Fruit fly (Drosophila melanogaster) whole organism, embryonic: ENCODE results near the gene ninaC.

ENCODE experiments used
- ATbp ChIP-seq: fragments of 200-800 bp; sonication (Bioruptor generic); optimal IDR thresholded peaks from 2 replicates; lab custom pipeline; 2017; ENCODE audit warnings: missing biosample characterization, mild to moderate bottlenecking, missing genetic modification characterization, missing genetic modification reagents
- Atf6 ChIP-seq: fragments of 200-800 bp; sonication (Bioruptor generic); IDR thresholded peaks from 2 replicates; pipeline ENCODE4 v1.3.6; 2022; ENCODE audit warnings: missing biosample characterization, missing genetic modification characterization
- Bgb ChIP-seq: fragments of 200-800 bp; sonication (Bioruptor generic); IDR thresholded peaks from 2 replicates; pipeline ENCODE4 v1.3.6; 2022; ENCODE audit warnings: missing biosample characterization, missing genetic modification characterization; ENCODE audit not compliant: partially characterized antibody
- CG11085 ChIP-seq: fragments of 200-800 bp; sonication (Bioruptor generic); IDR thresholded peaks from 2 replicates; pipeline ENCODE4 v1.3.6; 2022; ENCODE audit warnings: missing biosample characterization, missing genetic modification characterization
- CG11247 ChIP-seq: fragments of 200-800 bp; sonication (Bioruptor generic); IDR thresholded peaks from 2 replicates; pipeline ENCODE4 v1.3.6; 2022; ENCODE audit warnings: missing biosample characterization, missing genetic modification characterization
- CG11456 ChIP-seq: fragments of 200-800 bp; sonication (Bioruptor generic); IDR thresholded peaks from 3 replicates; pipeline ENCODE4 v1.3.6; 2022; ENCODE audit warnings: missing biosample characterization, missing genetic modification characterization
- CG12155 ChIP-seq: fragments of 200-800 bp; sonication (Bioruptor generic); optimal IDR thresholded peaks from 3 replicates; lab custom pipeline; 2016; ENCODE audit warnings: missing biosample characterization, missing genetic modification characterization
- CG13123 ChIP-seq: fragments of 200-800 bp; sonication (Bioruptor generic); optimal IDR thresholded peaks from 2 replicates; lab custom pipeline; 2016; ENCODE audit warnings: missing biosample characterization, missing genetic modification characterization
- CG13424 ChIP-seq: fragments of 200-800 bp; sonication (Bioruptor generic); optimal IDR thresholded peaks from 2 replicates; lab custom pipeline; 2019; ENCODE audit warnings: missing biosample characterization, mild to moderate bottlenecking, missing genetic modification characterization, moderate library complexity
- CG13624 ChIP-seq: fragments of 200-800 bp; sonication (Bioruptor generic); optimal IDR thresholded peaks from 2 replicates; lab custom pipeline; 2016; ENCODE audit warnings: missing biosample characterization, missing genetic modification characterization
- CG17802 ChIP-seq: fragments of 200-800 bp; sonication (Bioruptor generic); optimal IDR thresholded peaks from 2 replicates; lab custom pipeline; 2018; ENCODE audit warnings: missing biosample characterization, mild to moderate bottlenecking, missing genetic modification characterization, moderate library complexity
- CG2116 ChIP-seq: fragments of 200-800 bp; sonication (Bioruptor generic); optimal IDR thresholded peaks from 3 replicates; lab custom pipeline; 2018; ENCODE audit warnings: missing biosample characterization, mild to moderate bottlenecking, missing genetic modification characterization
- CG2120 ChIP-seq: fragments of 200-800 bp; sonication (Bioruptor generic); optimal IDR thresholded peaks from 3 replicates; lab custom pipeline; 2016; ENCODE audit warnings: missing biosample characterization, missing genetic modification characterization
- CG30020 ChIP-seq: fragments of 200-800 bp; optimal IDR thresholded peaks from 2 replicates; lab custom pipeline; 2019; ENCODE audit warnings: missing biosample characterization, mild to moderate bottlenecking, missing genetic modification characterization, moderate library complexity
- CG3065 ChIP-seq: fragments of 200-800 bp; sonication (Bioruptor generic); optimal IDR thresholded peaks from 2 replicates; lab custom pipeline; 2016; ENCODE audit warnings: missing biosample characterization, missing genetic modification characterization
- CG31441 ChIP-seq: fragments of 200-800 bp; sonication (Bioruptor generic); IDR thresholded peaks from 2 replicates; pipeline ENCODE4 v1.3.6; 2022; ENCODE audit warnings: missing biosample characterization, missing genetic modification characterization
- CG42726 ChIP-seq: fragments of 200-800 bp; sonication (Bioruptor generic); IDR thresholded peaks from 2 replicates; pipeline ENCODE4 v1.3.6; 2022; ENCODE audit warnings: missing biosample characterization, missing genetic modification characterization; ENCODE audit not compliant: partially characterized antibody
- CG4617 ChIP-seq: fragments of 200-800 bp; sonication (Bioruptor generic); optimal IDR thresholded peaks from 3 replicates; lab custom pipeline; 2016; ENCODE audit warnings: missing biosample characterization, missing genetic modification characterization, borderline replicate concordance
- CG7839 ChIP-seq: fragments of 200-800 bp; sonication (Bioruptor generic); optimal IDR thresholded peaks from 3 replicates; lab custom pipeline; 2018; ENCODE audit warnings: missing biosample characterization, mild to moderate bottlenecking, missing genetic modification characterization, moderate library complexity
- CG7928 ChIP-seq: fragments of 200-800 bp; sonication (Bioruptor generic); optimal IDR thresholded peaks from 2 replicates; lab custom pipeline; 2017; ENCODE audit warnings: missing biosample characterization, mild to moderate bottlenecking, missing genetic modification characterization
- CG7963 ChIP-seq: fragments of 200-800 bp; sonication (Bioruptor generic); IDR thresholded peaks from 3 replicates; pipeline ENCODE4 v1.3.6; 2022; ENCODE audit warnings: missing biosample characterization, missing genetic modification characterization; ENCODE audit not compliant: partially characterized antibody
- CG8765 ChIP-seq: fragments of 200-800 bp; sonication (Bioruptor generic); IDR thresholded peaks from 2 replicates; pipeline ENCODE4 v1.3.6; 2022; ENCODE audit warnings: missing biosample characterization, missing genetic modification characterization
- Dfd ChIP-seq, 2 experiments: fragments of >200 bp; optimal IDR thresholded peaks; 2 replicates each; lab custom pipeline; 2017; ENCODE audit warnings: missing biosample characterization in 2 of 2, missing genetic modification characterization in 2 of 2
- Hey ChIP-seq: fragments of 200-800 bp; sonication (Bioruptor generic); optimal IDR thresholded peaks from 3 replicates; lab custom pipeline; 2018; ENCODE audit warnings: missing biosample characterization, mild to moderate bottlenecking, missing genetic modification characterization
- HmgD ChIP-seq: fragments of 200-800 bp; sonication (Bioruptor generic); optimal IDR thresholded peaks from 3 replicates; lab custom pipeline; 2016; ENCODE audit warnings: missing biosample characterization, missing genetic modification characterization
- Hr39 ChIP-seq: fragments of >200 bp; optimal IDR thresholded peaks from 2 replicates; lab custom pipeline; 2017
- Hr78 ChIP-seq, 2 experiments: fragments of 200-800 bp in 1 of 2; fragments of >200 bp in 1 of 2; sonication (Bioruptor generic) in 1 of 2; optimal IDR thresholded peaks; 2 replicates each; lab custom pipeline; 2017 to 2019; ENCODE audit warnings: missing biosample characterization in 2 of 2, missing genetic modification characterization in 2 of 2, mild to moderate bottlenecking in 1 of 2, moderate library complexity in 1 of 2
- MTF-1 ChIP-seq: fragments of 200-800 bp; sonication (Bioruptor generic); optimal IDR thresholded peaks from 2 replicates; lab custom pipeline; 2018; ENCODE audit warnings: missing biosample characterization, mild to moderate bottlenecking, missing genetic modification characterization, borderline replicate concordance
- Mrtf ChIP-seq: fragments of 200-800 bp; sonication (Bioruptor generic); IDR thresholded peaks from 3 replicates; pipeline ENCODE4 v1.3.6; 2022; ENCODE audit warnings: missing biosample characterization, missing genetic modification characterization
- PHDP ChIP-seq: fragments of 200-800 bp; sonication (Bioruptor generic); optimal IDR thresholded peaks from 3 replicates; lab custom pipeline; 2018; ENCODE audit warnings: missing biosample characterization, mild to moderate bottlenecking, missing genetic modification characterization, moderate library complexity
- Sox100B ChIP-seq: fragments of 200-800 bp; sonication (Bioruptor generic); optimal IDR thresholded peaks from 3 replicates; lab custom pipeline; 2018; ENCODE audit warnings: missing biosample characterization, mild to moderate bottlenecking, missing genetic modification characterization
- Ssrp ChIP-seq: fragments of 200-800 bp; sonication (Bioruptor generic); optimal IDR thresholded peaks from 2 replicates; lab custom pipeline; 2018; ENCODE audit warnings: missing biosample characterization, mild to moderate bottlenecking, missing genetic modification characterization, moderate library complexity
- Taf1 ChIP-seq: fragments of 200-800 bp; sonication (Bioruptor generic); IDR thresholded peaks from 2 replicates; pipeline ENCODE4 v1.3.6; 2022; ENCODE audit warnings: missing biosample characterization, missing genetic modification characterization
- ash1 ChIP-seq: fragments of 200-800 bp; sonication (Bioruptor generic); optimal IDR thresholded peaks from 2 replicates; lab custom pipeline; 2018; ENCODE audit warnings: missing biosample characterization, mild to moderate bottlenecking, missing genetic modification characterization
- dan ChIP-seq: fragments of 200-800 bp; sonication (Bioruptor generic); IDR thresholded peaks from 2 replicates; pipeline ENCODE4 v1.3.6; 2022; ENCODE audit warnings: missing biosample characterization, missing genetic modification characterization
- ems ChIP-seq: fragments of 200-800 bp; sonication (Bioruptor generic); optimal IDR thresholded peaks from 3 replicates; lab custom pipeline; 2016; ENCODE audit warnings: missing biosample characterization, missing genetic modification characterization
- exex ChIP-seq: fragments of 200-800 bp; sonication (Bioruptor generic); optimal IDR thresholded peaks from 4 replicates; lab custom pipeline; 2018; ENCODE audit warnings: missing biosample characterization, mild to moderate bottlenecking, missing genetic modification characterization, moderate library complexity
- gfzf ChIP-seq: fragments of 200-800 bp; sonication (Bioruptor generic); optimal IDR thresholded peaks from 2 replicates; lab custom pipeline; 2016; ENCODE audit warnings: missing biosample characterization, mild to moderate bottlenecking, missing genetic modification characterization, moderate library complexity
- gt ChIP-seq: fragments of 200-800 bp; sonication (Bioruptor generic); IDR thresholded peaks from 2 replicates; pipeline ENCODE4 v1.3.6; 2022; ENCODE audit warnings: missing biosample characterization, missing genetic modification characterization
- jumu ChIP-seq: fragments of 200-800 bp; sonication (Bioruptor generic); optimal IDR thresholded peaks from 3 replicates; lab custom pipeline; 2016; ENCODE audit warnings: missing biosample characterization, missing genetic modification characterization
- lbe ChIP-seq: fragments of 200-800 bp; sonication (Bioruptor generic); optimal IDR thresholded peaks from 2 replicates; lab custom pipeline; 2016; ENCODE audit warnings: missing biosample characterization, mild to moderate bottlenecking, missing genetic modification characterization
- mam ChIP-seq: fragments of 200-800 bp; sonication (Bioruptor generic); optimal IDR thresholded peaks from 3 replicates; lab custom pipeline; 2016; ENCODE audit warnings: missing biosample characterization, missing genetic modification characterization
- nerfin-2 ChIP-seq: fragments of 200-800 bp; sonication (Bioruptor generic); IDR thresholded peaks from 2 replicates; pipeline ENCODE4 v1.3.6; 2022; ENCODE audit warnings: missing biosample characterization, missing genetic modification characterization; ENCODE audit not compliant: partially characterized antibody
- org-1 ChIP-seq: fragments of 200-800 bp; sonication (Bioruptor generic); optimal IDR thresholded peaks from 2 replicates; lab custom pipeline; 2017; ENCODE audit warnings: missing biosample characterization, missing genetic modification characterization
- peb ChIP-seq: fragments of 200-800 bp; sonication (Bioruptor generic); IDR thresholded peaks from 2 replicates; pipeline ENCODE4 v1.3.6; 2022; ENCODE audit warnings: missing biosample characterization, missing genetic modification characterization
- slbo ChIP-seq: fragments of 200-800 bp; sonication (Bioruptor generic); IDR thresholded peaks from 2 replicates; pipeline ENCODE4 v1.3.6; 2022; ENCODE audit warnings: missing biosample characterization, missing genetic modification characterization
- sug ChIP-seq: fragments of 200-800 bp; optimal IDR thresholded peaks from 2 replicates; lab custom pipeline; 2019; ENCODE audit warnings: missing biosample characterization, mild to moderate bottlenecking, missing genetic modification characterization, moderate library complexity
- tio ChIP-seq: fragments of 200-800 bp; sonication (Bioruptor generic); optimal IDR thresholded peaks from 2 replicates; lab custom pipeline; 2017; ENCODE audit warnings: missing biosample characterization, missing genetic modification characterization, inconsistent platforms
- twi ChIP-seq: fragments of 200-800 bp; optimal IDR thresholded peaks from 2 replicates; lab custom pipeline; 2019; ENCODE audit warnings: missing biosample characterization, mild to moderate bottlenecking, missing genetic modification characterization, moderate library complexity

Gene ninaC

dm6 chr2L:7426326-7427066 lies 49.0 kb downstream of the ninaC start, which contains the start of gene muc (continued):
- 0 out of 2 replicates have a peak, but pooled peaks have one; percentile 38 for TF ChIP-seq Atf6 (GFP tag; lab: Robert Waterston, UW)
- TF ChIP-seq CG11085 (GFP tag; lab: Robert Waterston, UW): 0 out of 2 replicates have a peak, but pooled peaks have one; percentile 12
- no peak for TF ChIP-seq peb (GFP tag; lab: Robert Waterston, UW)
- peak; percentile 4 for TF ChIP-seq ems (GFP tag; lab: Kevin White, UChicago)
- no peak for TF ChIP-seq dan (GFP tag; lab: Robert Waterston, UW)
- peak; percentile 38 for TF ChIP-seq lbe
- no peak for TF ChIP-seq Hr39 (lab: Kevin White, UChicago)
- TF ChIP-seq ash1 (GFP tag; lab: Kevin White, UChicago): no peak
- TF ChIP-seq Hey: no peak
- TF ChIP-seq CG7839: peak; percentile 53
- TF ChIP-seq gfzf: peak; percentile 89
- TF ChIP-seq CG2120 (GFP tag; lab: Kevin White, UChicago): peak; percentile 62
- TF ChIP-seq CG11456: peak; percentile 63; the same call in 1 of the 3 replicates
- peak; percentile 13 for TF ChIP-seq CG7928
- TF ChIP-seq CG3065 (GFP tag; lab: Kevin White, UChicago): no peak
- peak; percentile 42 for TF ChIP-seq tio
- TF ChIP-seq nerfin-2 (GFP tag; lab: Robert Waterston, UW): peak; percentile 26
- no peak for TF ChIP-seq Sox100B
- TF ChIP-seq Hr78 (GFP tag; optimal IDR thresholded peaks at IDR 0.05; lab: Kevin White, UChicago): peak in 1 of 2 experiments; percentile 16
- peak; percentile 15 for TF ChIP-seq CG13624 (GFP tag; lab: Kevin White, UChicago)
- peak; percentile 60; the same call in 1 of the 2 replicates for TF ChIP-seq slbo (GFP tag; lab: Robert Waterston, UW)
- TF ChIP-seq PHDP: peak; percentile 32
- no peak for TF ChIP-seq Taf1 (GFP tag; lab: Robert Waterston, UW)
- no peak for TF ChIP-seq twi (tag; lab: Kevin White, UChicago)
- peak; percentile 61 for TF ChIP-seq Bgb (GFP tag; lab: Robert Waterston, UW)
- no peak for TF ChIP-seq jumu (GFP tag; lab: Kevin White, UChicago)
- no peak for TF ChIP-seq gt
- TF ChIP-seq exex (tag; lab: Kevin White, UChicago): no peak
- peak; percentile 10 for TF ChIP-seq HmgD (GFP tag; lab: Kevin White, UChicago)
- TF ChIP-seq Ssrp (tag; lab: Kevin White, UChicago): peak; percentile 39
- peak; percentile 33 for TF ChIP-seq CG12155 (GFP tag; lab: Kevin White, UChicago)
- no peak; the same call in 2 of the 3 replicates for TF ChIP-seq Mrtf (GFP tag; lab: Robert Waterston, UW)
- TF ChIP-seq CG2116 (GFP tag; lab: Kevin White, UChicago): peak; percentile 52
- TF ChIP-seq CG13424 (tag; lab: Kevin White, UChicago): peak; percentile 48
- TF ChIP-seq CG8765: no peak
- no peak for TF ChIP-seq CG4617 (GFP tag; lab: Kevin White, UChicago)
- TF ChIP-seq org-1 (GFP tag; lab: Kevin White, UChicago): no peak
- no peak for TF ChIP-seq CG11247 (GFP tag; lab: Robert Waterston, UW)
- no peak for TF ChIP-seq MTF-1 (GFP tag; lab: Kevin White, UChicago)
- peak; percentile 52 for TF ChIP-seq CG31441
- no peak for TF ChIP-seq sug (tag; lab: Kevin White, UChicago)
- TF ChIP-seq CG17802: peak; percentile 79
- TF ChIP-seq CG7963 (GFP tag; lab: Robert Waterston, UW): peak; percentile 44; the same call in 1 of the 3 replicates
- TF ChIP-seq CG13123: no peak
- peak in 1 of 2 experiments; percentile 43 for TF ChIP-seq Dfd (GFP tag; optimal IDR thresholded peaks at IDR 0.05; lab: Kevin White, UChicago)
- peak; percentile 52 for TF ChIP-seq mam
- peak; percentile 94 for TF ChIP-seq CG30020 (tag; lab: Kevin White, UChicago)
- TF ChIP-seq CG42726 (GFP tag; lab: Robert Waterston, UW): peak; percentile 60
- TF ChIP-seq ATbp (GFP tag; lab: Kevin White, UChicago): no peak
